Fruit fly (Drosophila melanogaster): Measurements from ENCODE around the gene CG15432.

CG15432 gene

dm6 chr2L:4454009-4454689 is 12.0 kb downstream of the CG15432 start, which contains the start of the genes Secp43 and ND-B8 (continued):
- TF ChIP-seq CG18599 (GFP tag; optimal IDR thresholded peaks at IDR 0.05) (no peak), twi (tag; optimal IDR thresholded peaks at IDR 0.05) (no peak), CG42726 (GFP tag; IDR thresholded peaks at IDR 0.05; ENCODE audit: partially characterized antibody) (peak; percentile 83), hth (optimal IDR thresholded peaks at IDR 0.05) (no peak), Ada2b (GFP tag; IDR thresholded peaks at IDR 0.05) (no peak), abd-A (tag; optimal IDR thresholded peaks at IDR 0.05) (no peak), Opbp (GFP tag; IDR thresholded peaks at IDR 0.05; ENCODE audit: partially characterized antibody) (peak; percentile 77; the same call in 2 of the 3 replicates), ab (GFP tag; optimal IDR thresholded peaks at IDR 0.05) (no peak), bsh (GFP tag; optimal IDR thresholded peaks at IDR 0.05) (no peak), CG14710 (tag; optimal IDR thresholded peaks at IDR 0.05) (peak; percentile 77), CG13296 (GFP tag; optimal IDR thresholded peaks at IDR 0.05) (no peak), CG31441 (GFP tag; IDR thresholded peaks at IDR 0.05) (no peak), CG6683 (GFP tag; optimal IDR thresholded peaks at IDR 0.05) (no peak), Med (GFP tag) (peak; percentile 81), gfzf (GFP tag; optimal IDR thresholded peaks at IDR 0.05) (peak; percentile 72), CG30020 (tag; optimal IDR thresholded peaks at IDR 0.05) (peak; percentile 18), sima (GFP tag; optimal IDR thresholded peaks at IDR 0.05) (no peak), psq (GFP tag; optimal IDR thresholded peaks at IDR 0.05) (no peak), Trl (optimal IDR thresholded peaks at IDR 0.05) (no peak), Trl (GFP tag; optimal IDR thresholded peaks at IDR 0.05) (no peak), CG4360 (GFP tag; IDR thresholded peaks at IDR 0.05) (no peak), vnd (GFP tag; IDR thresholded peaks at IDR 0.05; ENCODE audit: partially characterized antibody) (peak; percentile 59), hkb (optimal IDR thresholded peaks at IDR 0.05) (no peak), hkb (GFP tag; IDR thresholded peaks at IDR 0.05) (no peak), CG2712 (tag; optimal IDR thresholded peaks at IDR 0.05) (peak; percentile 41), Nf-YA (GFP tag; IDR thresholded peaks at IDR 0.05) (no peak), Dek (tag; optimal IDR thresholded peaks at IDR 0.05) (peak; percentile 27), CG43689 (GFP tag; IDR thresholded peaks at IDR 0.05) (no peak), D (optimal IDR thresholded peaks at IDR 0.05) (no peak), D (GFP tag; optimal IDR thresholded peaks at IDR 0.05) (no peak), CG11504 (tag; optimal IDR thresholded peaks at IDR 0.05) (peak; percentile 4), ewg (GFP tag; optimal IDR thresholded peaks at IDR 0.05) (peak; percentile 4), CG10462 (GFP tag; optimal IDR thresholded peaks at IDR 0.05) (no peak), CG9797 (GFP tag; optimal IDR thresholded peaks at IDR 0.05) (peak; percentile 41), Atf3 (GFP tag; optimal IDR thresholded peaks at IDR 0.05) (no peak), Scr (GFP tag; IDR thresholded peaks at IDR 0.05; ENCODE audit: partially characterized antibody) (peak; percentile 74), emc (GFP tag; optimal IDR thresholded peaks at IDR 0.05) (no peak), CG18262 (tag; optimal IDR thresholded peaks at IDR 0.05) (no peak), z (GFP tag; IDR thresholded peaks at IDR 0.05) (no peak), fd3F (GFP tag; optimal IDR thresholded peaks at IDR 0.05) (no peak), row (GFP tag; IDR thresholded peaks at IDR 0.05) (0 out of 3 replicates have a peak, but pooled peaks have one; percentile 8), pzg (GFP tag; optimal IDR thresholded peaks at IDR 0.05) (peak; percentile 91), Drgx (GFP tag; IDR thresholded peaks at IDR 0.05) (no peak), fru (optimal IDR thresholded peaks at IDR 0.05) (no peak), phol (tag; optimal IDR thresholded peaks at IDR 0.05) (peak; percentile 64), bowl (GFP tag; IDR thresholded peaks at IDR 0.05) (no peak), tap (tag; optimal IDR thresholded peaks at IDR 0.05) (no peak), dm (GFP tag; optimal IDR thresholded peaks at IDR 0.05) (peak; percentile 33), eve (GFP tag; optimal IDR thresholded peaks at IDR 0.05) (no peak), vfl (GFP tag; optimal IDR thresholded peaks at IDR 0.05) (no peak), dmrt99B (tag; optimal IDR thresholded peaks at IDR 0.05) (no peak)
